Worm (Caenorhabditis elegans) whole organism, L4 larva: ENCODE data around the gene AH6.17.

Experiments
- F26F4.8 ChIP-seq: fragments of 200-800 bp; sonication (Bioruptor generic); conservative IDR thresholded peaks from 2 replicates; pipeline ENCODE4 v1.3.6; 2022; ENCODE audit warnings: missing genetic modification characterization, missing compliant biosample characterization
- F37D6.2 ChIP-seq: sonication (generic microtip); optimal IDR thresholded peaks from 2 replicates; lab custom pipeline; 2016; ENCODE audit warnings: mild to moderate bottlenecking, missing genetic modification characterization, missing compliant biosample characterization
- F44E2.7 ChIP-seq: fragments of 200-800 bp; sonication (Bioruptor generic); IDR thresholded peaks from 2 replicates; pipeline ENCODE4 v2.1.2; 2022; ENCODE audit warnings: missing genetic modification characterization, missing compliant biosample characterization
- F49E8.2 ChIP-seq: sonication (generic microtip); optimal IDR thresholded peaks from 2 replicates; lab custom pipeline; 2016; ENCODE audit warnings: missing compliant biosample characterization, mild to moderate bottlenecking, missing genetic modification characterization, borderline replicate concordance
- R02D3.7 ChIP-seq: fragments of 150-350 bp; sonication (generic microtip); optimal IDR thresholded peaks from 3 replicates; lab custom pipeline; 2014; ENCODE audit warnings: missing biosample characterization, missing genetic modification characterization
- Y75B8A.6 ChIP-seq: fragments of 200-800 bp; sonication (Bioruptor generic); IDR thresholded peaks from 2 replicates; pipeline ENCODE4 v1.3.6; 2022; ENCODE audit warnings: missing genetic modification reagents, missing genetic modification characterization, missing compliant biosample characterization
- ZK337.2 ChIP-seq: fragments of 200-800 bp; sonication (Bioruptor generic); IDR thresholded peaks from 2 replicates; pipeline ENCODE4 v1.3.6; 2022; ENCODE audit warnings: missing genetic modification reagents, missing genetic modification characterization, missing compliant biosample characterization
- aha-1 ChIP-seq: fragments of 150-350 bp; peaks from one replicate; lab custom pipeline; 2014; ENCODE audit warnings: missing biosample characterization, missing genetic modification characterization
- aly-2 ChIP-seq: sonication (generic microtip); optimal IDR thresholded peaks from 2 replicates; lab custom pipeline; 2018; ENCODE audit warnings: missing biosample characterization, missing genetic modification characterization
- ceh-44 ChIP-seq: fragments of 200-800 bp; sonication (Bioruptor generic); IDR thresholded peaks from 2 replicates; pipeline ENCODE4 v1.3.6; 2022; ENCODE audit warnings: missing genetic modification reagents, missing genetic modification characterization, missing compliant biosample characterization
- ceh-62 ChIP-seq: sonication (generic microtip); optimal IDR thresholded peaks from 2 replicates; lab custom pipeline; 2017; ENCODE audit warnings: missing biosample characterization, missing genetic modification characterization
- ces-1 ChIP-seq: fragments of 150-350 bp; sonication (generic microtip); optimal IDR thresholded peaks from 4 replicates; lab custom pipeline; 2014; ENCODE audit warnings: missing biosample characterization, missing genetic modification reagents, missing genetic modification characterization
- daf-12 ChIP-seq: fragments of 150-350 bp; optimal IDR thresholded peaks from 2 replicates; lab custom pipeline; 2014; ENCODE audit warnings: missing biosample characterization, missing genetic modification reagents, missing genetic modification characterization
- daf-16 ChIP-seq, 3 experiments: sonication (generic microtip); optimal IDR thresholded peaks; 2 replicates each; lab custom pipeline; 2016 to 2017; ENCODE audit warnings: missing genetic modification characterization in 3 of 3, missing genetic modification reagents in 3 of 3, mild to moderate bottlenecking in 2 of 3, missing compliant biosample characterization in 2 of 3, missing biosample characterization in 1 of 3, moderate library complexity in 1 of 3
- daf-8 ChIP-seq: fragments of 200-800 bp; sonication (Bioruptor generic); IDR thresholded peaks from 2 replicates; pipeline ENCODE4 v1.3.6; 2022; ENCODE audit warnings: missing genetic modification characterization, missing compliant biosample characterization
- egl-43 ChIP-seq: fragments of 200-800 bp; sonication (Bioruptor generic); IDR thresholded peaks from 2 replicates; pipeline ENCODE4 v1.3.6; 2022; ENCODE audit warnings: missing genetic modification reagents, missing genetic modification characterization, missing compliant biosample characterization
- fos-1 ChIP-seq: fragments of 150-350 bp; optimal IDR thresholded peaks from 2 replicates; lab custom pipeline; 2014; ENCODE audit warnings: missing biosample characterization, missing genetic modification characterization
- hif-1 ChIP-seq, 2 experiments: sonication (generic microtip); optimal IDR thresholded peaks; 2 replicates each; lab custom pipeline; 2016 to 2017; ENCODE audit warnings: missing compliant biosample characterization in 2 of 2, missing genetic modification characterization in 2 of 2, missing genetic modification reagents in 2 of 2, missing genotype in 2 of 2, mild to moderate bottlenecking in 1 of 2
- hlh-11 ChIP-seq: fragments of 200-800 bp; sonication (Bioruptor generic); optimal IDR thresholded peaks from 2 replicates; lab custom pipeline; 2018; ENCODE audit warnings: mild to moderate bottlenecking, missing genetic modification characterization, missing compliant biosample characterization
- hmg-1.1 ChIP-seq: fragments of 200-800 bp; sonication (Bioruptor generic); IDR thresholded peaks from 2 replicates; pipeline ENCODE4 v1.3.6; 2022; ENCODE audit warnings: missing genetic modification reagents, missing genetic modification characterization, missing compliant biosample characterization
- lin-13 ChIP-seq: fragments of 150-350 bp; optimal IDR thresholded peaks from 2 replicates; lab custom pipeline; 2014; ENCODE audit warnings: missing biosample characterization, missing genetic modification reagents, missing genetic modification characterization
- lin-29 ChIP-seq: fragments of 200-800 bp; sonication (Bioruptor generic); IDR thresholded peaks from 2 replicates; pipeline ENCODE4 v1.3.6; 2022; ENCODE audit warnings: missing genetic modification reagents, missing genetic modification characterization, missing compliant biosample characterization
- mdl-1 ChIP-seq, 2 experiments: fragments of 150-350 bp in 1 of 2; sonication (generic microtip) in 1 of 2; optimal IDR thresholded peaks; 2 replicates each; lab custom pipeline; 2014 to 2017; ENCODE audit warnings: missing biosample characterization in 2 of 2, missing genetic modification characterization in 2 of 2
- mdt-29 ChIP-seq: fragments of 200-800 bp; sonication (Bioruptor generic); IDR thresholded peaks from 2 replicates; pipeline ENCODE4 v1.3.6; 2022; ENCODE audit warnings: missing genetic modification reagents, missing genetic modification characterization, missing compliant biosample characterization
- nhr-76 ChIP-seq: fragments of 150-350 bp; optimal IDR thresholded peaks from 2 replicates; lab custom pipeline; 2014; ENCODE audit warnings: missing biosample characterization, missing genetic modification characterization
- php-3 ChIP-seq: fragments of 200-800 bp; sonication (Bioruptor generic); IDR thresholded peaks from 2 replicates; pipeline ENCODE4 v1.3.6; 2022; ENCODE audit warnings: missing genetic modification reagents, missing genetic modification characterization, missing compliant biosample characterization
- sdz-12 ChIP-seq: fragments of 200-800 bp; sonication (Bioruptor generic); optimal IDR thresholded peaks from 2 replicates; lab custom pipeline; 2018; ENCODE audit warnings: mild to moderate bottlenecking, missing genetic modification characterization, missing compliant biosample characterization
- set-16 ChIP-seq: fragments of 200-800 bp; sonication (Bioruptor generic); IDR thresholded peaks from 2 replicates; pipeline ENCODE4 v1.3.6; 2022; ENCODE audit warnings: missing genetic modification reagents, missing genetic modification characterization, missing compliant biosample characterization
- snpc-1.2 ChIP-seq: fragments of 200-800 bp; sonication (Bioruptor generic); IDR thresholded peaks from 2 replicates; pipeline ENCODE4 v1.3.6; 2022; ENCODE audit warnings: missing genetic modification reagents, missing genetic modification characterization, missing compliant biosample characterization
- spr-3 ChIP-seq: fragments of 200-800 bp; sonication (Bioruptor generic); optimal IDR thresholded peaks from 2 replicates; lab custom pipeline; 2018; ENCODE audit warnings: mild to moderate bottlenecking, missing genetic modification characterization, missing compliant biosample characterization
- vab-7 ChIP-seq: fragments of 200-800 bp; sonication (Bioruptor generic); IDR thresholded peaks from 2 replicates; pipeline ENCODE4 v1.3.6; 2022; ENCODE audit warnings: missing genetic modification reagents, missing genetic modification characterization, missing compliant biosample characterization
- zfp-2 ChIP-seq: sonication (generic microtip); optimal IDR thresholded peaks from 2 replicates; lab custom pipeline; 2016; ENCODE audit warnings: mild to moderate bottlenecking, missing genetic modification characterization, missing compliant biosample characterization
- zfp-3 ChIP-seq: fragments of 200-800 bp; sonication (Bioruptor generic); conservative IDR thresholded peaks from 2 replicates; pipeline ENCODE4 v1.3.6; 2022; ENCODE audit warnings: missing genetic modification reagents, missing genetic modification characterization, missing compliant biosample characterization

Gene AH6.17

DNA sequence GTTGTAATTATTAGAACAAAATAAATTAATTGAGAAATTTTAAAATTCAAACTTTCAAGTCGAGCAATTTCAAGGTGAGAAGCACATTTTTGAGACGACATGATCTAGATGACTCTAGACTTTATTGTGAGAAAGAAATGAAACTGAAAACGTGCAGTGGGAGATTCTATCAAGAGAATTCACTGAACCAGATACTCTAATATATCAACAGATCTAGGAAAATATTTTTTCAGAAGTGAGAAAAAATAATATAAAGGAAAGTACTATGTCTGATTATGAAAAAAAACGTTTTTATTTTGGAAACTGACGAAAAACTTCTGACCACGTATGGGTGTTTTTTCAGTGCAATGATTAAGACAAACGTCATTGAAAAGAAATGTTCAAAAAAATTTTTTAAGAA lies 17.8 kb downstream of the AH6.17 start, which contains the start of gene sra-3:
Gene sra-3 (minus strand): TSS at position 101 of the 400 bp plus-strand sequence.
- TF ChIP-seq aly-2 (tag; lab: Kevin White, UChicago) (no peak), hif-1 (tag; optimal IDR thresholded peaks at IDR 0.05; lab: Kevin White, UChicago) (no peak), F37D6.2 (tag; lab: Kevin White, UChicago) (no peak), aha-1 (tag; lab: Kevin White, UChicago) (no peak), R02D3.7 (tag; lab: Kevin White, UChicago) (no peak), ceh-62 (tag; lab: Kevin White, UChicago) (no peak), fos-1 (tag; lab: Kevin White, UChicago) (no peak)

DNA sequence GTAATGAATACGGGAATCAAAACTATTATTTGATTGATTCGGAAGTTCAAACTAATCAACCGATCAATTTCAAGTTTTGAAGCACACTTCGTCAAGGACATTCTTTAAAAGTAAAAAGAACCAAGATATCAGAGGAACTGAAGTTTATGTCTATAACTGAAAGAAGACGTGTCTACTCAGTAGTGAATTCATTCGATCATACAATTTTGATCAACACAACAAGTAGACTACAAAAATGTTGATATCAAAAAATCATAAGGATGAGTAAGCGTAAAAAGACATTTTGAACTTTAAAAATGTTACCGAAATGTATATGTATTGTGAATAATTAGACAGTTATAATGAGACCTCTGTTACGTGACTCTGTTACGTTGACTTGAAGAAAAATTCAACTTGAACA lies 19.8 kb downstream of the AH6.17 start, which contains the start of gene sra-4:
Gene sra-4 (minus strand): TSS at position 101 of the 400 bp plus-strand sequence.
- TF ChIP-seq F49E8.2 (tag; lab: Kevin White, UChicago) = no peak
- TF ChIP-seq ZK337.2 (GFP tag; lab: Robert Waterston, UW) = no peak
- TF ChIP-seq daf-8 = no peak
- TF ChIP-seq php-3 (GFP tag; lab: Robert Waterston, UW) = no peak
- no peak for TF ChIP-seq ceh-44 (GFP tag; lab: Robert Waterston, UW)
- TF ChIP-seq egl-43 (GFP tag; lab: Robert Waterston, UW) = no peak
- no peak for TF ChIP-seq spr-3 (GFP tag; lab: Kevin White, UChicago)
- TF ChIP-seq snpc-1.2 (GFP tag; lab: Robert Waterston, UW) = no peak
- TF ChIP-seq mdl-1 (tag; optimal IDR thresholded peaks at IDR 0.05; lab: Kevin White, UChicago) = no peak
- TF ChIP-seq F26F4.8 (GFP tag; lab: Robert Waterston, UW) = no peak
- TF ChIP-seq hmg-1.1 (GFP tag; lab: Robert Waterston, UW) = no peak
- no peak for TF ChIP-seq ces-1 (GFP tag; lab: Kevin White, UChicago)
- TF ChIP-seq sdz-12 (GFP tag; lab: Kevin White, UChicago) = no peak
- TF ChIP-seq Y75B8A.6 (GFP tag; lab: Robert Waterston, UW) = no peak
- TF ChIP-seq nhr-76 (tag; lab: Kevin White, UChicago) = no peak
- no peak for TF ChIP-seq mdt-29

DNA sequence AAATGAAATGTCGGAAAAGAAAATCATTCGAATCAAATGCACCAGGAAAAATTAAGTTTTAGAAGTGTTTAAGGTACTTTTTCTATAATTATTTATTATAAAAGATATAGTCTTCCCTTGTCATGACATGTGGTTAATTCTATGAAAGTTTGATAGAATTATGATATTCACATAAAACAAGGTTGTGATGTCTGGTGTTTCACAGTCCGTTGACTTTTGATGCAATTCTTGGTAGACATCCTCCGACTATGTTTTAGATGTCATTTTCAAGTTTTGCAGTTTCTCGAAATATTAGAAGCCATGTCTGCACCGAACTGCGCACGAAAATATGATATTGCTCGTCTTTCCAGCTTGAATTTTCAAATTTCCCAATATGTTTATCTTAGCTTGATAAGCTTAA lies 21.4 kb downstream of the AH6.17 start, which contains the start of gene sra-7:
Gene sra-7 (plus strand): TSS at position 301 of the 400 bp plus-strand sequence.
- TF ChIP-seq aha-1 (tag; lab: Kevin White, UChicago) = peak; percentile 8
- no peak for TF ChIP-seq ceh-44 (GFP tag; lab: Robert Waterston, UW)
- TF ChIP-seq, all 104 proteins: peak for 1

DNA sequence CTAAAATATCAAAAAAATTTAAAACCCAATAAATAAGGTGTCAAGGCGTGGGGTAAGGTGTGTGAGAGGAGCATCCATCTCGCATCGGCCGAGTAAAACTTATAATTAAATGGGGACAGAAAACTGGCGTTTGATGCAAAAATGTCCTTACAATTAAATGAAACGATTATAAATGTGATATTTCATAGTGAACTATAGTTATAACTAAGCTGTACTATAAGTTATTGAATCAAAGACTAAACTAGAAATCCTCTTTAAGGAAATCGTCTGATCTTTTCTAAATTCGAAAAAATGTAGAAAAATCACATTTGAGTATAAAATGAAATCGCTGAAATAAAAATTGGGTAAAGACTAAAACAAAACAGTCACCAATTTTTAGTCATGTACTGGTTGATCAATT lies 27.7 kb downstream of the AH6.17 start, which contains the start of gene sra-6:
Gene sra-6 (minus strand): TSS at position 101 of the 400 bp plus-strand sequence.
- TF ChIP-seq daf-12 (tag; lab: Kevin White, UChicago) (no peak), lin-29 (GFP tag; lab: Robert Waterston, UW) (no peak), zfp-3 (GFP tag; lab: Robert Waterston, UW) (no peak), F44E2.7 (no peak), hlh-11 (tag; lab: Kevin White, UChicago) (no peak), hmg-1.1 (GFP tag; lab: Robert Waterston, UW) (no peak), lin-13 (GFP tag; lab: Kevin White, UChicago) (no peak), zfp-2 (tag; lab: Kevin White, UChicago) (no peak), daf-16 (GFP tag; optimal IDR thresholded peaks at IDR 0.05; lab: Kevin White, UChicago) (no peak), daf-16 (tag; optimal IDR thresholded peaks at IDR 0.05; lab: Kevin White, UChicago) (no peak), ceh-62 (tag; lab: Kevin White, UChicago) (no peak), set-16 (no peak), mdt-29 (no peak), vab-7 (GFP tag; lab: Robert Waterston, UW) (no peak)
